Worm (Caenorhabditis elegans) whole organism, mixed stage, embryonic: ENCODE measurements around the gene Y51B9A.6.

Experiments used
- elt-1 ChIP-seq: sonication (generic microtip); optimal IDR thresholded peaks from 2 replicates; lab custom pipeline; 2017; ENCODE audit warnings: missing genetic modification characterization, mild to moderate bottlenecking, missing compliant biosample characterization, antibody characterized with exemption, moderate library complexity, borderline replicate concordance; ENCODE audit not compliant: insufficient read depth
- elt-3 ChIP-seq: fragments of 150-350 bp; optimal IDR thresholded peaks from 2 replicates; lab custom pipeline; 2014; ENCODE audit warnings: missing biosample characterization, missing genetic modification characterization
- ham-2 ChIP-seq: fragments of 200-800 bp; sonication (Bioruptor generic); optimal IDR thresholded peaks from 2 replicates; lab custom pipeline; 2018; ENCODE audit warnings: mild to moderate bottlenecking, missing genetic modification characterization, missing compliant biosample characterization
- mab-5 ChIP-seq: fragments of 150-350 bp; optimal IDR thresholded peaks from 2 replicates; lab custom pipeline; 2014; ENCODE audit warnings: missing biosample characterization, missing genetic modification characterization
- nhr-12 ChIP-seq: fragments of 150-350 bp; optimal IDR thresholded peaks from 2 replicates; lab custom pipeline; 2014; ENCODE audit warnings: missing biosample characterization, missing genetic modification characterization
- nhr-28 ChIP-seq: fragments of 150-350 bp; optimal IDR thresholded peaks from 2 replicates; lab custom pipeline; 2014; ENCODE audit warnings: missing biosample characterization, missing genetic modification characterization
- unc-62 ChIP-seq: fragments of 150-350 bp; optimal IDR thresholded peaks from 2 replicates; lab custom pipeline; 2014; ENCODE audit warnings: missing biosample characterization, missing genetic modification reagents, missing genetic modification characterization
- ztf-11 ChIP-seq: fragments of 150-350 bp; optimal IDR thresholded peaks from 2 replicates; lab custom pipeline; 2014; ENCODE audit warnings: missing biosample characterization, missing genetic modification characterization

- TF ChIP-seq elt-3 (tag; lab: Kevin White, UChicago), result no peak
- no peak for TF ChIP-seq nhr-12 (tag; lab: Kevin White, UChicago)
- TF ChIP-seq ham-2 (GFP tag; lab: Kevin White, UChicago), result no peak
- TF ChIP-seq mab-5 (tag; lab: Kevin White, UChicago), result no peak
- TF ChIP-seq nhr-28, result no peak
- no peak for TF ChIP-seq elt-1 (tag; lab: Kevin White, UChicago)
- no peak for TF ChIP-seq unc-62 (GFP tag; lab: Kevin White, UChicago)
- TF ChIP-seq ztf-11, result no peak
Observed at ce11 chrII:9418843-9419532, 16.0 kb upstream of the Y51B9A.6 start.
